Worm (Caenorhabditis elegans) whole organism, L4/young adult: ENCODE data around the gene Y116A8C.25.
"Not testable (repeated sequence)": the region's sequence is repeated elsewhere in the genome, so short reads cannot be mapped to it uniquely, and the experiment has no call there.

Source experiments
- W03F9.2 ChIP-seq: fragments of 150-350 bp; optimal IDR thresholded peaks from 2 replicates; lab custom pipeline; 2014; ENCODE audit warnings: missing biosample characterization, missing genetic modification characterization
- dao-5 ChIP-seq: sonication (generic microtip); optimal IDR thresholded peaks from 2 replicates; lab custom pipeline; 2016; ENCODE audit warnings: missing genotype, missing genetic modification characterization, moderate library complexity, missing compliant biosample characterization
- him-1 ChIP-seq: sonication (generic microtip); optimal IDR thresholded peaks from 2 replicates; lab custom pipeline; 2016; ENCODE audit warnings: missing genotype, missing genetic modification reagents, missing genetic modification characterization, missing compliant biosample characterization

Gene Y116A8C.25

DNA sequence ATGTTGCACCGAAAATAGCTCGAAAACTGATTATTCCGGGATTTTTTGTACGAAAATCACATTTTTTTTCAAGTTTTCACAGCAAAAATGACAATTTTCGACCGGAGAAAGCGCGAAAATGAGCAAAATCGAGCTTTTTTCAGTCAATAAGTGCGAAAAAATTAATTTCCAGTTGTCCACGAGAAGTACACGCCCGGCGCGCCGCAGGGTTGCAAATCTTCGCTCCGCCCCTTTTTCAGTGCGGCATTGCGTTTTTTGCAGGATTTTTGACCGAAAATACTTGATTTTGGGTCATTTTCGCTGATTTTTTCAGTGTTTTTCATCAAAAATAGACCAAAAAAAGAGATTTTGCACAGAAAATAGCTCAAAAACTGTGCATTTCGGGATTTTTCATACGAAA is 5.8 kb upstream of the Y116A8C.25 start:
- no peak for TF ChIP-seq dao-5 (tag; lab: Kevin White, UChicago)
- no peak for TF ChIP-seq W03F9.2 (tag; lab: Kevin White, UChicago)
- no peak for TF ChIP-seq him-1 (tag; lab: Kevin White, UChicago)

DNA sequence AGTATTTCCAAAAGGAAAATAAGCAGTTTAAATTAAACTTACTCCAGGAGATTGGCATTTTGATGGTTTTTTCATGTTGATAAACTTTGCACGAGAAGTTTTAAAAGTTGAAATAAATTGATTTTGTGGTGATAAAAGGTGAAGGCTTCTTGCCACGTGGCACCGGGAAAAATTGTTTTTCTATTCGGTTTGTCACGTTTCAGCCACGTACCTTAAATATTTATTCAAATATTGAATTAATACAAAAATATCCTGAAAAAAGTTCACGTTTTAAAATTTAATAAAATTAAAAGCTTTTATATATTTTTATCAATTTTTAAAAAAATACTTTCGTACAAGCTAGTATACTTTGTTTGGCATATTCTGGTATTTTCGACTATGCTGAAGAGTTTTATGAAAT is 7.8 kb downstream of the Y116A8C.25 start, which contains the start of gene Y116A8C.24:
Gene Y116A8C.24, minus strand, starts transcription at position 101 of the 400 bp plus-strand sequence.
- not testable (repeated sequence) for TF ChIP-seq dao-5, W03F9.2, him-1 (tag; lab: Kevin White, UChicago)

DNA sequence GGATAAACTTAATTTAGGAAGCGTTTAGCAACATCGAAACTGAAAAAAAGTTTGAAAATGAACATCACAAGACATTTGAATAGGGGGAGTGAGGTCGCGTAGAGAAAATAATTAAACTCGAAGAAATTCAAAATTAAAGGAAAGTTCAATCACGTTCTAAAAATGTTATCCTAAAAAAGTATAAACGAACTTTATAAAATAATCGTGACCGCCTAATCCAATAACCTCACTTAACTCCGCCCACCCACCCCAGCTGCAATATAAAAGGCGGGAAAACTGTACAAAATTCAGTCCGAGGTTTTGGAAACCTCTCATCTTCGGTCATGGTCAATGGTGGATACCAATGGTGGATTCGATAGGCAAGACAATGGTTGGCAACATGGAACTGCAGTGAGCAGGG is 13.6 kb downstream of the Y116A8C.25 start, which contains the start of gene Y116A8C.465:
Gene Y116A8C.465, plus strand, starts transcription at position 301 of the 400 bp plus-strand sequence.
- not testable (repeated sequence) for TF ChIP-seq dao-5, W03F9.2, him-1 (tag; lab: Kevin White, UChicago)

DNA sequence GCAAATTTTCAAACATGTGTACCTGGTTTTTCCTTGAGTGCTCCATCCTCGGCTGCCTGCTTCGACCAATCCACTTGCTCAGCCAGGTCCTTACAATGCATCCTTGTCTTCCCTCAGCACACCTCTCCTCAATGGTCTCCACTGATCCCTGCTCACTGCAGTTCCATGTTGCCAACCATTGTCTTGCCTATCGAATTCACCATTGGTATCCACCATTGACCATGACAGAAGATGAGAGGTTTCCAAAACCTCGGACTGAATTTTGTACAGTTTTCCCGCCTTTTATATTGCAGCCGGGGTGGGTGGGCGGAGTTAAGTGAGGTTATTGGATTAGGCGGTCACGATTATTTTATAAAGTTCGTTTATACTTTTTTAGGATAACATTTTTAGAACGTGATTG is 14.8 kb downstream of the Y116A8C.25 start, which contains the start of gene Y116A8C.467:
Gene Y116A8C.467, minus strand, starts transcription at position 101 of the 400 bp plus-strand sequence.
- TF ChIP-seq dao-5, him-1, W03F9.2 (tag; lab: Kevin White, UChicago): not testable (repeated sequence)

DNA sequence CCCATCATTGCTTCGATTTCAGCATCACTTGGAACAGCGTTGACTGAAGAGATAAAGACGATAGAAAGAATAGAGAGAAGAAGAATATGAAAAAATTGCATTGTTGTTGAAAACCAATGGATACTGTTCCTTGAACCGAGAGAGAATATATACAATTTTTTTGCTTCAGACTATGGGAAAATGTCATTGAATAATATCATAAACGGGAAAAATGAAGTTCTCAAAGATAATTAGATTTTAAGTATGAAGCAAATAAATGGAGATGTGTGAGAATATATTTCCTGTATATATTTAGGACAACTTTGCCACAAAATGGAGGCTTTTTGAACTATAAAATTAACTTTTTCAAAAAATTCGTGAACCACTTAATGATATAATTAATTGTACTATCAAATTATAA is 20.5 kb downstream of the Y116A8C.25 start, which contains the start of gene Y116A8C.44:
Gene Y116A8C.44, minus strand, starts transcription at position 101 of the 400 bp plus-strand sequence.
- TF ChIP-seq dao-5 (tag; lab: Kevin White, UChicago) (no peak), him-1 (tag; lab: Kevin White, UChicago) (no peak), W03F9.2 (tag; lab: Kevin White, UChicago) (no peak)

DNA sequence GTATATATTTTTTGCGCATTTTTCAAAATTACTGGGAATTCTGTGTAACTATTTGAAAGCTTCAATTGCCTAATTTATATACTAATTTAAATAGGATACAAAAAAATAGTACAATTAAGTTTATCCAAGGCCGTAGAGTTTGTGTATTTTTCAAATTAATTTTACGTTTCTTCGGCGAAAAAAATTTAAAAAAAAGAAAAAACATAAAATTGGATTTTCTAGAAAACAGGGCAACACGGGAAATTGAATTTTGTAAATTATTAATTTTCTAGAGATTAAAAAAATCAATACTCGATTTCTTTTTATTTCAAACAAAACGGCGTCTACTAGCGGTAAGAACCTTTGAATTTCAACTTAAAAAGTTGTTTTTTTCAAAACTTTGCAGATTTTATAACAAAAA is 25.3 kb downstream of the Y116A8C.25 start, which contains the start of gene Y116A8C.23:
Gene Y116A8C.23, plus strand, starts transcription at position 301 of the 400 bp plus-strand sequence.
- TF ChIP-seq him-1 (tag; lab: Kevin White, UChicago), result no peak
- no peak for TF ChIP-seq dao-5 (tag; lab: Kevin White, UChicago)
- TF ChIP-seq W03F9.2 (tag; lab: Kevin White, UChicago), result no peak

DNA sequence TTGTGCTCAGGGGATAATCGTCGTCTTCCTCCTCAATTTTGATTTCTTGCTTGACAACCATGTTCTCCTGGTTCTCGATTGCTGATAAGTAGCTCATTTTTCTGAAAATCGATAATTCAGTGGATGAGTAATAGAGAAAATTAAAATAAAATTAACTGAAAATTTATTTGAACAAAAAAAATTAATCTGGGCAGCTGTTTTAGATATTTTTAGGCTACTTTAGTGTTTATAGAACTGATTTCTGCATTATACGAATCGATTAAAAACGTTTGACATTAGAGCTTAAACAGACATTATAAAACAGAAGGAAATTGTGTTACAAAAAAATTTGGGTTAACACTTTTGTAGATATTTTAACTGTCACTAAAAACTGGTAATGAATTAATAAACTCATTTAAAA is 30.3 kb downstream of the Y116A8C.25 start, which contains the start of gene athp-3:
Gene athp-3, minus strand, starts transcription at position 101 of the 400 bp plus-strand sequence.
- no peak for TF ChIP-seq W03F9.2 (tag; lab: Kevin White, UChicago)
- TF ChIP-seq him-1 (tag; lab: Kevin White, UChicago), result no peak
- TF ChIP-seq dao-5 (tag; lab: Kevin White, UChicago), result no peak

DNA sequence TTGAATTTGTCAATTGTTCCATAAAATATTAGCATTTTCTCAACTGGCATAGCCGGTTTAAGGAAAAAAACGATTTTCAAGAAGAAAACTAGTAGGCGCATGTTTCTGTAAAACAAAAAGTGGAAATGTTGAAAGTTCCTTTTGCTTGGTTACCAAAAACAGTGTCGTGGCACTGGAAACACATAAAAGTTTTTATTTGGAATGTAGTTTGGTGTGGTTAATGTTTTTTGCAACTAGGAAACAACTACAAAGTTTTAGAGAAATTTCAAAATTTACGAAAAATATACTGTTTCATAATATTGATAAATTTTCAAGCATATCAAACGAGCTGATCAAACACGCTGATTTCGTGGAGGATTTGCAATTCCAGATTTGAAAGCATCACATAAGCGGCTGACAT is 32.9 kb downstream of the Y116A8C.25 start, which contains the start of gene clec-195:
Gene clec-195, minus strand, starts transcription at position 101 of the 400 bp plus-strand sequence.
- no peak for TF ChIP-seq W03F9.2 (tag; lab: Kevin White, UChicago)
- no peak for TF ChIP-seq him-1 (tag; lab: Kevin White, UChicago)
- TF ChIP-seq dao-5 (tag; lab: Kevin White, UChicago), result no peak

DNA sequence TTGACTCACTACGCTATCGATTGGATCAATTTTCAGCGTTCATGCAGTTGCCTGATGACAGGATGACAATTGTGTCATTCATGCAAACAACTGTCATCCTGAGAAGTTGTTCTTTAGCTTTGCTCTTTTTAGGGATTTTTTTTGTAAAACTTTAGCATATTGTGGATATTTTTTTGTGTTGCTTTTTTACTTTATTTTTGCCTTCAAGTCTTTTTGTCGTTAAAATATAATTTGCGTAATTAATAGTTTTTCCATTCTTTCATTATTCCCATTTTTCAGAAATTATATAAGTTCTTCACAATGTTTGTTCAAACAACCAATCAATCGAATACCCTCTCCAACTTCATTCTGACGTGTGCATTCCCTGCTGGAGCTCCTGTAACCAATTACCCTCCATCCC is 37.9 kb downstream of the Y116A8C.25 start, which contains the start of gene Y116A8C.20:
Gene Y116A8C.20, plus strand, starts transcription at position 301 of the 400 bp plus-strand sequence.
- TF ChIP-seq dao-5 (tag; lab: Kevin White, UChicago) (no peak), him-1 (tag; lab: Kevin White, UChicago) (no peak), W03F9.2 (tag; lab: Kevin White, UChicago) (no peak)

DNA sequence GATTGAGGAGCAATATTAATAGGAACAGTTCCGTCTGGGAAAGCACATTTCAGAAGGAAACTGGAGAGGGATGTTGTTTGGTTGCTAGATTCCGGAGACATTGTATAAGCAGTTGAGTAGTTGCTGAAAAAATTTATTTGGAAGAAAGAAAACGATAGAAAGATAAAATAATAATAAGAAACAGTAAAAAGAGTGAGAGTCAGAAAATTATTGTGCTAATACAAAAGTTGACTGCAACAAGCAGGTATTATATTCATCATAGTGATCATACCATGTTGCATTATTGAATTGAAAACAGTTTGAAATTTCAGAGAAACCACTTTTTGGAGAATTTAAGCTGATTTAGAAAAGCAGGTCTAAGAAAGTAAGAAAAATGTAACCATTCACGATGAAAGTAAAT is 39.0 kb downstream of the Y116A8C.25 start, which contains the start of gene Y116A8C.19:
Gene Y116A8C.19, minus strand, starts transcription at position 101 of the 400 bp plus-strand sequence.
- TF ChIP-seq dao-5 (tag; lab: Kevin White, UChicago) (no peak), W03F9.2 (tag; lab: Kevin White, UChicago) (no peak), him-1 (tag; lab: Kevin White, UChicago) (no peak)

DNA sequence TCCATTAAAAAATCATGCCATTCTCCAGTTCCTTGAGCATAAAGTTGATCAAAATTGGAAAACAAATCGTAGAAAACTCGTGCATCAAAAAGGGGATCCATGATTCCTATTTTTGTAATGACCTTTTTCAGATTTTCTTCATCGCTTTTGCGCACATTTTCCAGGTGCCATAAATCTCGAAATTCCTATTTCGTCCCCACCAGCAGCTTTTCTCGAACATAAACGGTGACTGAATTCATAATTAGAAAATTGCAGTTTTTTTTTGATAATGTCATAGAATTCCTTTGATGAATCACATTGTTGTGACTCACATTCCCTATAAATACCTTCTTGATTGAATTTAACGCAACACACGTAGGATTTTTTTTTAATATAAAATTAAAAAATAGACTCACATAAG is 48.1 kb downstream of the Y116A8C.25 start, which contains the start of gene nhr-229:
Gene nhr-229, minus strand, starts transcription at position 101 of the 400 bp plus-strand sequence.
- TF ChIP-seq dao-5 (tag; lab: Kevin White, UChicago), result no peak
- TF ChIP-seq W03F9.2 (tag; lab: Kevin White, UChicago), result no peak
- no peak for TF ChIP-seq him-1 (tag; lab: Kevin White, UChicago)

DNA sequence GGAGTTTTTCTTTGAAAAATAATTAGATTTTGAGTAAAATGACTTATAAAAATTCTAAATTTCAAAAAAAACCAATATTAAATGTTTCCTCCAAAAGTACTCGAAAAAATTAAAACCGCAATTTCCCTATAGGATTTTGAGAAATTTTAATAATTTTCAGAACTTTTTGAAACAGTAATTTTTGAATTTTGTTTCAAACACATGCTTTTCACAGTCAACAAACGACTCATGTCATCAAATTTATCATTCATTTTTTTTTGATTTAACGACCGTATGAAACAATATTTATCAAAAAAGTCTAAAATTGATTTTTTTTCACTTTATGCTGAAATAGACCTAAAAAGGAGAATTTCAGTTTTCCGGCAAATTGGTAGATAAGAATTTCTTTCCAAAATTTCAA is 52.0 kb downstream of the Y116A8C.25 start:
- no peak for TF ChIP-seq W03F9.2 (tag; lab: Kevin White, UChicago)
- no peak for TF ChIP-seq dao-5 (tag; lab: Kevin White, UChicago)
- no peak for TF ChIP-seq him-1 (tag; lab: Kevin White, UChicago)

DNA sequence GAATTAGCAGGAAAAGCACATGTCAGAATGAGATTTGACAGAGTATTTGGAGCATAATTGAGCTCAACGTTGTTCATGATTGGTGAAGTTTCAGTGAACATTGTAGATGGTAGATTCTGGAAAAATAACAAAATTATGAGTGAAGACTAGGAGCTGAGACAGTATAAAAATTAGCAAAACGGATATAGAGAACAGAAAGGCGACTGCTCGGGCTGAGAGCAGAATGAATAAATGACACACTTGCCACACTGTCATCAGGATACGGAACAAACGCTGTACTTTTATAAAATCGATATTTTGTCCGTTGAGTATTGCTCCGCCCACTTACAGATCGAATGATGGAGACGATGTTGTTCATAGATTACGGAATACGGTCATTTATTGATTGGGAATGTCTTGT is 53.5 kb downstream of the Y116A8C.25 start, which contains the start of gene dct-13:
Gene dct-13, minus strand, starts transcription at position 101 of the 400 bp plus-strand sequence.
- TF ChIP-seq him-1 (tag; lab: Kevin White, UChicago), result no peak
- TF ChIP-seq dao-5 (tag; lab: Kevin White, UChicago), result no peak
- TF ChIP-seq W03F9.2 (tag; lab: Kevin White, UChicago), result no peak
